Worm (Caenorhabditis elegans) whole organism, L1 larva: ENCODE results near the gene clec-148.

Source experiments
- ama-1 ChIP-seq: fragments of 150-350 bp; optimal IDR thresholded peaks from 2 replicates; lab custom pipeline; 2014
- elt-2 ChIP-seq: sonication (generic microtip); optimal IDR thresholded peaks from 2 replicates; lab custom pipeline; 2016; ENCODE audit warnings: missing genetic modification characterization, mild to moderate bottlenecking, inconsistent platforms, missing compliant biosample characterization, missing genetic modification reagents
- lir-3 ChIP-seq: sonication (generic microtip); optimal IDR thresholded peaks from 2 replicates; lab custom pipeline; 2016; ENCODE audit warnings: mild to moderate bottlenecking, missing genetic modification characterization, moderate library complexity, missing compliant biosample characterization; ENCODE audit not compliant: poor library complexity
- nhr-237 ChIP-seq: fragments of 150-350 bp; optimal IDR thresholded peaks from 2 replicates; lab custom pipeline; 2014; ENCODE audit warnings: missing biosample characterization, missing genetic modification characterization
- nhr-28 ChIP-seq: fragments of 150-350 bp; optimal IDR thresholded peaks from 2 replicates; lab custom pipeline; 2014; ENCODE audit warnings: missing biosample characterization, missing genetic modification characterization
- nhr-85 ChIP-seq: sonication (generic microtip); peaks from one replicate; lab custom pipeline; 2016; ENCODE audit warnings: missing genetic modification characterization, inconsistent platforms, missing compliant biosample characterization
- pax-3 ChIP-seq: fragments of 200-800 bp; sonication (Bioruptor generic); optimal IDR thresholded peaks from 2 replicates; lab custom pipeline; 2018; ENCODE audit warnings: mild to moderate bottlenecking, missing genetic modification characterization, moderate library complexity, missing compliant biosample characterization
- unc-130 ChIP-seq: fragments of 150-350 bp; optimal IDR thresholded peaks from 2 replicates; lab custom pipeline; 2017; ENCODE audit warnings: missing biosample characterization, missing genetic modification characterization, inconsistent platforms

ce11 chrIII:132118-132517 is 43.5 kb downstream of the clec-148 start, which contains the start of gene pals-22:
- TF ChIP-seq pax-3 (no peak), nhr-28 (tag; lab: Kevin White, UChicago) (no peak), nhr-237 (tag; lab: Kevin White, UChicago) (no peak), unc-130 (tag; lab: Kevin White, UChicago) (no peak), nhr-85 (no peak), ama-1 (lab: Kevin White, UChicago) (no peak), elt-2 (tag; lab: Kevin White, UChicago) (no peak), lir-3 (tag; lab: Kevin White, UChicago) (no peak)
